Fruit fly (Drosophila melanogaster) whole organism, prepupa: Measurements from ENCODE around the gene CG17261.

Experiments used
- Blimp-1 ChIP-seq: fragments of 200-800 bp; sonication (Bioruptor generic); optimal IDR thresholded peaks from 3 replicates; lab custom pipeline; 2017; ENCODE audit warnings: missing biosample characterization, missing genetic modification characterization, mild to moderate bottlenecking, moderate library complexity, missing genetic modification reagents
- CG10631 ChIP-seq: fragments of 200-800 bp; sonication (Bioruptor generic); optimal IDR thresholded peaks from 2 replicates; lab custom pipeline; 2016; ENCODE audit warnings: missing biosample characterization, missing genetic modification characterization
- CG10669 ChIP-seq: fragments of 200-800 bp; sonication (Bioruptor generic); optimal IDR thresholded peaks from 3 replicates; lab custom pipeline; 2018; ENCODE audit warnings: missing biosample characterization, mild to moderate bottlenecking, missing genetic modification characterization, moderate library complexity
- CG11294 ChIP-seq: fragments of 200-800 bp; sonication (Bioruptor generic); IDR thresholded peaks from 2 replicates; pipeline ENCODE4 v1.3.6; 2022; ENCODE audit warnings: missing biosample characterization, missing genetic modification characterization
- CG11762 ChIP-seq: fragments of 200-800 bp; sonication (Bioruptor generic); optimal IDR thresholded peaks from 3 replicates; lab custom pipeline; 2016; ENCODE audit warnings: missing biosample characterization, missing genetic modification characterization; ENCODE audit not compliant: insufficient read depth
- CG3032 ChIP-seq: fragments of 200-800 bp; optimal IDR thresholded peaks from 2 replicates; lab custom pipeline; 2019; ENCODE audit warnings: missing biosample characterization, mild to moderate bottlenecking, missing genetic modification characterization, moderate library complexity
- CG32006 ChIP-seq: fragments of 200-800 bp; sonication (Bioruptor generic); optimal IDR thresholded peaks from 3 replicates; lab custom pipeline; 2017; ENCODE audit warnings: missing biosample characterization, mild to moderate bottlenecking, missing genetic modification characterization
- CG3919 ChIP-seq: fragments of 200-800 bp; sonication (Bioruptor generic); optimal IDR thresholded peaks from 3 replicates; lab custom pipeline; 2016; ENCODE audit warnings: missing biosample characterization, missing genetic modification characterization
- CG6276 ChIP-seq: fragments of 200-800 bp; sonication (Bioruptor generic); optimal IDR thresholded peaks from 2 replicates; lab custom pipeline; 2017; ENCODE audit warnings: missing biosample characterization, mild to moderate bottlenecking, missing genetic modification characterization
- CG6808 ChIP-seq: fragments of 200-800 bp; sonication (Bioruptor generic); optimal IDR thresholded peaks from 3 replicates; lab custom pipeline; 2017; ENCODE audit warnings: missing biosample characterization, missing genetic modification characterization, mild to moderate bottlenecking, moderate library complexity, missing genetic modification reagents
- CG8319 ChIP-seq: fragments of 200-800 bp; sonication (Bioruptor generic); optimal IDR thresholded peaks from 3 replicates; lab custom pipeline; 2016; ENCODE audit warnings: missing biosample characterization, missing genetic modification characterization
- Eip75B ChIP-seq: fragments of 200-800 bp; sonication (Bioruptor generic); optimal IDR thresholded peaks from 3 replicates; lab custom pipeline; 2016; ENCODE audit warnings: missing biosample characterization, missing genetic modification characterization
- Eip78C ChIP-seq: fragments of 200-800 bp; sonication (Bioruptor generic); peaks from one replicate; lab custom pipeline; 2016; ENCODE audit warnings: missing biosample characterization, missing genetic modification characterization
- Ets21C ChIP-seq: fragments of 200-800 bp; sonication (Bioruptor generic); optimal IDR thresholded peaks from 3 replicates; lab custom pipeline; 2016; ENCODE audit warnings: missing biosample characterization, missing genetic modification characterization
- Ets96B ChIP-seq: fragments of 200-800 bp; optimal IDR thresholded peaks from 2 replicates; lab custom pipeline; 2019; ENCODE audit warnings: missing biosample characterization, mild to moderate bottlenecking, missing genetic modification characterization, moderate library complexity
- Hr38 ChIP-seq: sonication (Bioruptor generic); optimal IDR thresholded peaks from 2 replicates; lab custom pipeline; 2016; ENCODE audit warnings: missing biosample characterization, missing genetic modification characterization
- Hr39 ChIP-seq: fragments of 200-800 bp; sonication (Bioruptor generic); optimal IDR thresholded peaks from 2 replicates; lab custom pipeline; 2016; ENCODE audit warnings: missing biosample characterization, missing genetic modification characterization
- Hr4 ChIP-seq: fragments of 200-800 bp; sonication (Bioruptor generic); optimal IDR thresholded peaks from 3 replicates; lab custom pipeline; 2016; ENCODE audit warnings: missing biosample characterization, missing genetic modification characterization
- Lpt ChIP-seq: fragments of 200-800 bp; sonication (Bioruptor generic); optimal IDR thresholded peaks from 3 replicates; lab custom pipeline; 2016; ENCODE audit warnings: missing biosample characterization, missing genetic modification characterization
- Smox ChIP-seq: fragments of 200-800 bp; sonication (Bioruptor generic); optimal IDR thresholded peaks from 3 replicates; lab custom pipeline; 2016; ENCODE audit warnings: missing biosample characterization, missing genetic modification characterization
- Sox102F ChIP-seq: fragments of 200-800 bp; sonication (Bioruptor generic); optimal IDR thresholded peaks from 2 replicates; lab custom pipeline; 2016; ENCODE audit warnings: missing biosample characterization, mild to moderate bottlenecking, missing genetic modification characterization
- Sox14 ChIP-seq: fragments of 200-800 bp; sonication (Bioruptor generic); optimal IDR thresholded peaks from 3 replicates; lab custom pipeline; 2016; ENCODE audit warnings: missing biosample characterization, missing genetic modification characterization
- Sox15 ChIP-seq: fragments of 200-800 bp; sonication (Bioruptor generic); optimal IDR thresholded peaks from 3 replicates; lab custom pipeline; 2016; ENCODE audit warnings: missing biosample characterization, missing genetic modification characterization
- achi ChIP-seq: fragments of 200-800 bp; sonication (Bioruptor generic); optimal IDR thresholded peaks from 3 replicates; lab custom pipeline; 2016; ENCODE audit warnings: missing biosample characterization, missing genetic modification characterization
- cyc ChIP-seq: fragments of 200-800 bp; sonication (Bioruptor generic); optimal IDR thresholded peaks from 3 replicates; lab custom pipeline; 2016; ENCODE audit warnings: missing biosample characterization, missing genetic modification characterization
- dsx ChIP-seq: fragments of 200-800 bp; optimal IDR thresholded peaks from 3 replicates; lab custom pipeline; 2019; ENCODE audit warnings: missing biosample characterization, mild to moderate bottlenecking, missing genetic modification characterization, moderate library complexity; ENCODE audit not compliant: poor library complexity, severe bottlenecking
- eg ChIP-seq: fragments of 200-800 bp; sonication (Bioruptor generic); IDR thresholded peaks from 3 replicates; pipeline ENCODE4 v1.3.6; 2022; ENCODE audit warnings: missing biosample characterization, missing genetic modification characterization
- esn ChIP-seq: fragments of 200-800 bp; sonication (Bioruptor generic); optimal IDR thresholded peaks from 2 replicates; lab custom pipeline; 2016; ENCODE audit warnings: missing biosample characterization, mild to moderate bottlenecking, missing genetic modification characterization, moderate library complexity
- fd59A ChIP-seq: fragments of 200-800 bp; sonication (Bioruptor generic); optimal IDR thresholded peaks from 2 replicates; lab custom pipeline; 2017; ENCODE audit warnings: missing biosample characterization, mild to moderate bottlenecking, missing genetic modification characterization, missing genetic modification reagents
- fd85E ChIP-seq: fragments of 200-800 bp; sonication (Bioruptor generic); optimal IDR thresholded peaks from 3 replicates; lab custom pipeline; 2016; ENCODE audit warnings: missing biosample characterization, missing genetic modification characterization
- fkh ChIP-seq: fragments of 200-800 bp; sonication (Bioruptor generic); optimal IDR thresholded peaks from 3 replicates; lab custom pipeline; 2017; ENCODE audit warnings: missing biosample characterization, mild to moderate bottlenecking, missing genetic modification characterization, moderate library complexity
- lz ChIP-seq: fragments of 200-800 bp; sonication (Bioruptor generic); optimal IDR thresholded peaks from 3 replicates; lab custom pipeline; 2016; ENCODE audit warnings: missing biosample characterization, missing genetic modification characterization
- net ChIP-seq: fragments of 200-800 bp; sonication (Bioruptor generic); optimal IDR thresholded peaks from 3 replicates; lab custom pipeline; 2016; ENCODE audit warnings: missing biosample characterization, missing genetic modification characterization
- pdm3 ChIP-seq: fragments of 200-800 bp; sonication (Bioruptor generic); optimal IDR thresholded peaks from 3 replicates; lab custom pipeline; 2016; ENCODE audit warnings: missing biosample characterization, missing genetic modification characterization
- spab ChIP-seq: fragments of 200-800 bp; sonication (Bioruptor generic); optimal IDR thresholded peaks from 2 replicates; lab custom pipeline; 2017; ENCODE audit warnings: missing biosample characterization, mild to moderate bottlenecking, missing genetic modification characterization, missing genetic modification reagents
- svp ChIP-seq: fragments of 200-800 bp; sonication (Bioruptor generic); peaks from one replicate; lab custom pipeline; 2016; ENCODE audit warnings: missing biosample characterization, missing genetic modification characterization
- topi ChIP-seq: fragments of 200-800 bp; sonication (Bioruptor generic); optimal IDR thresholded peaks from 3 replicates; lab custom pipeline; 2016; ENCODE audit warnings: missing biosample characterization, missing genetic modification characterization

The CG17261 gene

dm6 chr2L:3058772-3059623, 16.6 kb downstream of the CG17261 start (continued):
- TF ChIP-seq Ets96B (tag; lab: Kevin White, UChicago) (no peak), CG11294 (GFP tag; lab: Robert Waterston, UW) (0 out of 2 replicates have a peak, but pooled peaks have one; percentile 16), Sox102F (GFP tag; lab: Kevin White, UChicago) (peak; percentile 36), Ets21C (GFP tag; lab: Kevin White, UChicago) (no peak), achi (no peak), cyc (GFP tag; lab: Kevin White, UChicago) (peak; percentile 3), Blimp-1 (GFP tag; lab: Kevin White, UChicago) (no peak), spab (GFP tag; lab: Kevin White, UChicago) (no peak), Hr4 (GFP tag; lab: Kevin White, UChicago) (peak; percentile 56), CG3032 (tag; lab: Kevin White, UChicago) (no peak), svp (GFP tag; lab: Kevin White, UChicago) (peak; percentile 35), Hr39 (GFP tag; lab: Kevin White, UChicago) (peak; percentile 9)

dm6 chr2L:3059624-3059919, 17.2 kb downstream of the CG17261 start:
- TF ChIP-seq CG8319 (GFP tag; lab: Kevin White, UChicago) (no peak), achi (no peak), eg (GFP tag; lab: Robert Waterston, UW) (no peak), Eip75B (no peak), esn (GFP tag; lab: Kevin White, UChicago) (no peak), fd59A (no peak), Ets96B (tag; lab: Kevin White, UChicago) (no peak), dsx (GFP tag; lab: Kevin White, UChicago) (no peak), net (no peak), Hr39 (GFP tag; lab: Kevin White, UChicago) (no peak), CG10631 (GFP tag; lab: Kevin White, UChicago) (no peak), Blimp-1 (GFP tag; lab: Kevin White, UChicago) (no peak), Sox14 (no peak), CG11294 (GFP tag; lab: Robert Waterston, UW) (no peak), CG3919 (no peak), Hr4 (GFP tag; lab: Kevin White, UChicago) (no peak), lz (no peak), fd85E (GFP tag; lab: Kevin White, UChicago) (no peak), topi (GFP tag; lab: Kevin White, UChicago) (no peak)

dm6 chr2L:3078741-3079140, 36.4 kb downstream of the CG17261 start:
- TF ChIP-seq Smox (GFP tag; lab: Kevin White, UChicago) (no peak), Blimp-1 (GFP tag; lab: Kevin White, UChicago) (no peak), CG32006 (GFP tag; lab: Kevin White, UChicago) (no peak), Hr38 (GFP tag; lab: Kevin White, UChicago) (no peak), CG11762 (no peak), spab (GFP tag; lab: Kevin White, UChicago) (no peak), Lpt (GFP tag; lab: Kevin White, UChicago) (no peak), CG6276 (no peak), Ets96B (tag; lab: Kevin White, UChicago) (no peak), CG6808 (GFP tag; lab: Kevin White, UChicago) (no peak), fkh (no peak), CG10669 (GFP tag; lab: Kevin White, UChicago) (no peak), pdm3 (GFP tag; lab: Kevin White, UChicago) (no peak)

- TF ChIP-seq Ets21C (GFP tag; lab: Kevin White, UChicago) (no peak), Hr38 (GFP tag; lab: Kevin White, UChicago) (no peak), Sox15 (GFP tag; lab: Kevin White, UChicago) (no peak), pdm3 (GFP tag; lab: Kevin White, UChicago) (no peak), fd85E (GFP tag; lab: Kevin White, UChicago) (no peak), CG6276 (no peak), eg (GFP tag; lab: Robert Waterston, UW) (no peak), Eip78C (GFP tag; lab: Kevin White, UChicago) (no peak), CG10669 (GFP tag; lab: Kevin White, UChicago) (no peak), fd59A (no peak), CG11762 (no peak)
Measured at dm6 chr2L:3082895-3083294, 40.5 kb downstream of the CG17261 start.
